Worm (Caenorhabditis elegans): ENCODE data around the gene nas-11.

Gene nas-11

DNA sequence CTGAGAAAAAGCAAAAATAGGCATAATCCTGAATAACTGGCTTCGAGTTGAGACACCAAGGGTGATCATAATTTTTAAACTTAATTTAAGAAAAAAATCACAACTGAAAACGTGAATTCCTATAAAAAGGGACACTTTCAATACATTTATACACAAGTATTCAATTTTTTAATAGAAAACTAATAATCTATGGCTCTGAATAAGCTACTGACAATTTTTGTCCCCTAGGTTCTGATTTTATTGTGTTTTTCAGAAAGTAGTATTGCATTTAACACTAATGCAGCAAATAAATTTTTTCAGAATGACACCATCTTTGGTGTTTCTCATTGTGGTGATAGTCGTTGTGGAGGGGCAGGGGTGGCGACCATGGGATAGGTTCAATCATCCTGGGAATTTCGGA, at the start of gene nas-11:
Gene nas-11 (plus strand): TSS at position 301 of the 400 bp plus-strand sequence.
- no peak for TF ChIP-seq unc-62 (GFP tag; optimal IDR thresholded peaks at IDR 0.05)

DNA sequence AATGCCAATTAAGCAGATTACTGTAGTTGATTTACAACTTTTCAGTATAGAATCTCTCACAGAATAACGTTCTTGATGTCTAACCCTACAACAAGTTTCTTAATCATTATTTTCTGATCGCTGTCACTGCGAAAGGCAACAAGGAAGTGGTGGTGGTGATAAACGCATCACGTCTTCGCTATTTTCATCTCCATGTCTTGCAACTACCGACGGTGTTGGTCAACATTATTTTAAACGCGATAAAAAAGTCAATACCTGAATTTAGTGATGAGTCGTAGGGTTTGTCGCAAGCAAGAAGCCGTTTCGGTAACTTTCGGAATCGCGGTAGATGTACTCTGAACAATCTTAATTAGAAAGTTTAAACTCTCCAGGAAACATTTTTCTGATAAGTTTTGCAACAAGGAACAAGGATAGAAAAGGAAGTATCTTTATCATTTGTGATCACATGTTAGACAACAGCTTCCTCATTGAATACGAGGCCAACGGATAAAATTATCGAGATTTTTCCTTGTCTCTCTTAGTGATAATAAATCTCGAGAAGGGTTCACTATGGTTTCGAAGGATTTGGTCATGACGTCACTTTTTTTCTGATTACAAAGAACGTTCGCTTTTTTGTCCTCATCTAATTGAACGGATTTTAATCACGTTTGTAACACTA, 49.5 kb upstream of the nas-11 start:
- no peak for TF ChIP-seq unc-62 (GFP tag; optimal IDR thresholded peaks at IDR 0.05)

DNA sequence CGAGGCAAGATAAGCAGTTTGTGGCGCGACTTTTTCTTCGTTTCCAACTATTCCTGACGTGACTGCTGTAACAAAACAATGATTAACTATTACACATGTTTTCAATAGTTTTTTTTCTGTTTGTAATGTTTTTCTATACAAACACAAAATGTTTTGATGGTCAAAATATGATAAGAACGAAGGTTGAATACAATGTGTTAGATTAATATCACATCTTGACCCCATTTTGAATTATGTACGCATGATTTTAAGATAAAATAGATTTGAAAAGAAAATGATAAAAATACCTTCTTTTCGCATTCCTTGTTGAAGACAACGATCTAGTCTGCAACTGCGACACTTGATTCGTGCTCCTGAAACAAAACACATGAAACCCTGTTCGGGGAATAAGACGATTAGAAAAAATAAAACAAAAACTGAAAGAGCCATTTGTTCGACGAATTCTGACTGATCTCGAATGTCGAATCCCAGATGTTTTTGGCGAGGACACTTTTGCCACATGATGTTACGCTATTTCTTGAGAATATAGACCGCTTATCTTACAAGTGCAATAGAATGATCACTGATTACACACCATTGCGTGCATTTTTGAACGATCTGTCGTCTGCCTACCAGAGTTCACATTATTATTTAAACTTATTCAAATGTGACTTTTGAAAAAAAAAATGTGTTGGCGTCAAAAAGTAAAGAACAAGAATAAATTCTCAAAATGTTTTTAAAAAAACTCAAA, 48.1 kb upstream of the nas-11 start:
- TF ChIP-seq unc-62 (GFP tag; optimal IDR thresholded peaks at IDR 0.05) = no peak

DNA sequence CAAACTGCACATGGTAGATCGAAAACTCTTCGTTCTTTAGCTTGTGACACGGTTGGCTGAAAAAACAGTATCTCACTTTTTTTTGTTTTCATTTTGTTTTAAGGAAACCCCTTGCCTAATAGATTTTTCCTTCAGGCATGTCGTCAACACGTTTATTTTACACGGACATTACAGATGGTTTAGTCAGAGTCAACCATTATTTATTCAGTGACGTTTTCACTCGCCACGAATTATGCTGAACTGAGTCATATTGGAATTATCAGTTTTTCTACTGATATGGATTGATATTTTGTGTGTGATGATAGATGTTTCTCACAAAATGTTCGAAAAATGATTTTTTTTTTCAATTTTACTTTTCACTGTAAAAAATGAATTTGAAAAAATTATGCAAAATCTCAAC, 45.9 kb upstream of the nas-11 start:
- TF ChIP-seq unc-62 (GFP tag; optimal IDR thresholded peaks at IDR 0.05) = no peak

DNA sequence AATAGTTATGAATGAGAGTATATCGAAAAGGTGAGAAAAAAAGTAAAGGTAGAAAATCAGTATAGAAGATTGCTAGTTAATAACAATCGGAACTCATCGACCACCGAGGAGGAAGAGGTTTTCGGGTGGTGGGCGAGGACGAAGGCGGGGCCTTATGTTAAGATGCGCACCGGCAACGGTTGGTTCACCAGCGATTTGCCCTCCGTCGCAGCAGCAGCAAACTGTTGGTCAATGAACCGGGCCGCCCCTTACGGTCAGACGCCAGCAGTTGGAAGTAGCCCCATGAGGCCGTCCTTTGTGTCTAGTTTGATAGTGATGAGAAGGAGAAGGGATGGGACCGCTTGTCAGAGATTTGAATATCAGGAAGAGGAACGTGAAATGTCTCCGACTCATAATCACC, 44.5 kb upstream of the nas-11 start, which contains the start of gene nhr-137:
Gene nhr-137 (minus strand): TSS at position 101 of the 400 bp plus-strand sequence.
- TF ChIP-seq unc-62 (GFP tag; optimal IDR thresholded peaks at IDR 0.05) = no peak

DNA sequence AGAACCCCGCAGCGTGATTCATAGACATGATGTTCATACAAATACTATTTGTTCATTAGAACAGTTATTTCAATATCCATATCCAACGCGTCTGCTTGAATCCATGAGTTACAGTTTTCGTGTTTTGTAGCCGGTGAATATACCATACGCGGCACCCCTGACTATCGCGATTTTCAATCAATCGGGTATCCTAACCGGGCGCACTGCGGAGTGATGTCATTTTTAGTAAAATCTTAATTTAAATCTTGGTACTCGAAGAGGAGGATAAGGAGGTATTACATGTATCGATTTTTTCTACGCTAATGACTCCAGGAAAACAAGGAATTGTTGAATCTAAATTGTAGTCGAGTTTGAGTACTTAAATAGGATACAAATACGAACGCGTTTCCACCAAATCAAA, 44.0 kb upstream of the nas-11 start:
- TF ChIP-seq unc-62 (GFP tag; optimal IDR thresholded peaks at IDR 0.05) = no peak

DNA sequence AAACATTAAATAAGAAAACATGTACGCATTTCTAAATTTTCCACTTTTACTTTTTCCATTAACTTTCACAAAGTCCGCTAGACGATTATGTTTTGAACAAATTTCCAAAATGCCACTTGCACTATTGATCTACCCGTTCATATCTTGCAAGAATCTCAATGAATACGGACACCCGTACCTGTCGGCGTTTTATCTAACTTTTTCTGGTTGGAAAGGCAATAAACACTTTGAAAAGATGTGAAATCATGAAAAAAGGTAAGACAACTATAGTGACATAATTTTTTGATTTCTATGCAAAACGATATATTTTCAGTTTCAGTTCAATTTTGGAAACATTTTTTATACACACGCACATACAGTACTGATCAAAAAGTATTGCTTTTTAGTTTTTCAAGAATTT, 41.7 kb upstream of the nas-11 start:
- no peak for TF ChIP-seq unc-62 (GFP tag; optimal IDR thresholded peaks at IDR 0.05)

DNA sequence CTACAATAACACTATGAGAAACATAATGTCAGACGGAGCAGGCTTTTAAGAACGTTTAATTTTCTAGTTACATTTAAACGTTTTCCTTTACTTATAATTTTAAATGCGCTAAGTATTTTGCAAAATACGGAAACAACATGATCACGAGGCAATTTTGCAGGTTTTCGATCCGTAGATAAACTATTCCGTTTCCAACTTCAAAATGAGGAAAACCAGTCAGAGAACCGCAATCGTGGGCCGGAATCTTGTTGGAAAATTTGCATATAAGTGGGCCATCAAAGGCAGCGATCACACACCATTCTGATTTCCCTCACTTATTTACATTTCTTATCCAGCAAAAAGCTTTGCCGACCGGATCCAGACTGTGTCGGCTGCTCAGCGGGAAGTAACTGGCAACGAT, 40.9 kb upstream of the nas-11 start, which contains the start of gene col-172:
Gene col-172 (plus strand): TSS at position 301 of the 400 bp plus-strand sequence.
- TF ChIP-seq unc-62 (GFP tag; optimal IDR thresholded peaks at IDR 0.05) = no peak

DNA sequence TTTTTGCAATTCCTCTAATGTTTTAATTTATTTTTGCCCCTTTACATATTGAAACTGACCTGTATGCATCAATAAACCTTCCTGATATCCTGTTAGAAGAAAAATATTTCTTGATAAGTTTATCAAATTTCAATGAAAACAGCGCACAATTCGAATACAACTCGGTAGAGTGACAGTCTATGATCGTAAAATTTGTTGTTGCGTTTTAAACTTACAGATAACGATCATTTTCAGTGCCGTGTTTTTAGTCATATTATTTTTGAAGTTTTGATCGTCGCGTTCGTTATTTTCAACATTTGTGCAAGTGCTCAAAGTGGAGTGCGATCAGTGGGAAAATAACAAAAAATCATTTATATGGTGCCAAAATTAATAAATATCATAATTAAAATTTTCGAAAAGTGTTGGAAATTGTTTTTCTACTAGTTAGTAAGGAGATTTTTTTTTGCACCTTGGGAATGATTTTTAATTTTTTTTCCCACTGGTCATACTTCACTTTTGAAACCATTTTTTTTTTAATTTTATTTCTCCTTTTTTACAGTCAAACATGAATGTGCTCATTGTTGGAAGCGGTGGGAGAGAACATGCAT, 39.0 kb upstream of the nas-11 start, which contains the start of gene F38B6.4:
Gene F38B6.4 (plus strand): TSS at position 537 of the 587 bp plus-strand sequence.
- TF ChIP-seq unc-62 (GFP tag; optimal IDR thresholded peaks at IDR 0.05) = no peak

DNA sequence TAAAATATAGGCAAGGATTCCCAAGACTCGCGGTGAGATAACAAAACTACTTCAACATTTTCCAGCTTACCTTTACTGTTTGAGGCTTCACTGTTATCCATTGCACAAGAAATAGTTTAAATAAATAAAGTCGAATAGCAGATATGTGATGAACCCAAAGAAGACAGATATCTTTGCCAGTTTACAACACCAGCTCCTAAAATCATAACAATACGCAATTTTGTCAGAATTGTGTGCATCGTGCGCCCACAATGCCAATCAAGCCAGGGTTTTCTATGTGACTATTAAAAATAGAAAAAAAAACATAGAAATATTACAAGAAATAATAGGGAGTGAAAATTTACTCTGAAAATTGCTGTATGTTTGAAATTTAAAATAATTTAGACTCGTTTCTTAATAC, 30.7 kb upstream of the nas-11 start, which contains the start of gene F38B6.8:
Gene F38B6.8 (minus strand): TSS at position 101 of the 400 bp plus-strand sequence.
- no peak for TF ChIP-seq unc-62 (GFP tag; optimal IDR thresholded peaks at IDR 0.05)

DNA sequence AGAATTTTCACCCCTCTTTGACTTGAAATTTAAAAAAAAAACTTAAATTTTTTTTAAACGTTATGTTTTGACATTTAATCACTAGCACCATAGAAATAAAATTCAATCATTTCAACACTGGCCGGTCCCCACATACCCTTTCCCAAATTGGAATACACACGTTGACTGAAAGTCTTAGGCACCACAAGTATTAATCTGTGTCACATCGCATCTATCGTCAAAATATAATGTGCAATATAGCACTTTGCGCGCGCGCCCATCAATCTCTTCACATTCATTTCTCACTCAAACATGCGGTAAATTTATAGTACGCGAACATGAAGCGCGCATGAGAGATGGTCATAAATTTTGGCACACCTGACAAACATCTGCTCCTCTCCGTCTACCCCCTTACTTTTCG, 26.0 kb upstream of the nas-11 start:
- no peak for TF ChIP-seq unc-62 (GFP tag; optimal IDR thresholded peaks at IDR 0.05)

DNA sequence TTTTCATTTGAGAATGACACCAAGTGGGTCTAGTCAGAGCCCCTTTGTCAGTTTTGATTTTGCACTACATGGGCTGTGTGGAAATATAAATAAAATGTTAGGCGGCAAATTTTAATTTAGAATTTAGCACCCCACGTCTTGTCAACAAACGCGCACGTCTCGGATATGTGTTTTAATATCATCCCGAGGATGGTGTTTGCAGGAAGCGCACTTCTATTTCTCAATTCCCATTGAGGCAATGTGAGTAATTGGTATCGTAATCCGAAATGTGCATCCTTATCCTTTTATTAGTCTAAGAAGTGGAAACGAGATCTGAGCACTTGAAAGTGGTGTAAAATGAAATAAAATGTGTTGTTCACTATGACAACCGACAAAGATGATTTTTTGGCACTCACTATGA, 25.6 kb upstream of the nas-11 start:
- no peak for TF ChIP-seq unc-62 (GFP tag; optimal IDR thresholded peaks at IDR 0.05)

DNA sequence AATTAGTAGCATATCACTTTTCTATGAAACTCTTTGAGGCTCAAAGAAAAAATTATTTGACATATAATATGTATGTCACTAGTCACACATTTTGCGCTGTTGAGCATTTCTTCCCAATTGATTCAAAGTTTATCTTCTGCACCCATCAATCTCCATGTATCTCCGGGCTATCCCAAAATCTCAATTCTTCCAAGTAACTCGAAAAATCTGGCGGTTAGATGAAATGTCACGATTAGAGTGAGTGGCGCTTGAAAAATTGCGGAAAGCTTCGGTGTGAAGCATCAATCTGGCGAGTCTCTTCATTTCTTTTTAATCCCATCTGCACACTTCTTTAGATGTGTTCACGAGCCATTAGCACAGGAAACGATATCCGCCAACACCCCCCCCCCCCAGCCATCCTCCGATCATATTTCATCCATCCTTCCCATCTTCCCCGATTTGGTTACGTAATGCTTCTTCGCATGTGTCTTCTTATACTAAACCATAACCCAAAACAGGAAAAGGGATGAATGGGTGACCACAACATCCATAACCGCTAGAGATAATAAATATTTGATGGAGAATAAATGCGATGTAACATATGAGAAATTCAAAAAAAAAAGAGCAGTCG, 24.3 kb upstream of the nas-11 start:
- TF ChIP-seq unc-62 (GFP tag; optimal IDR thresholded peaks at IDR 0.05) = no peak

DNA sequence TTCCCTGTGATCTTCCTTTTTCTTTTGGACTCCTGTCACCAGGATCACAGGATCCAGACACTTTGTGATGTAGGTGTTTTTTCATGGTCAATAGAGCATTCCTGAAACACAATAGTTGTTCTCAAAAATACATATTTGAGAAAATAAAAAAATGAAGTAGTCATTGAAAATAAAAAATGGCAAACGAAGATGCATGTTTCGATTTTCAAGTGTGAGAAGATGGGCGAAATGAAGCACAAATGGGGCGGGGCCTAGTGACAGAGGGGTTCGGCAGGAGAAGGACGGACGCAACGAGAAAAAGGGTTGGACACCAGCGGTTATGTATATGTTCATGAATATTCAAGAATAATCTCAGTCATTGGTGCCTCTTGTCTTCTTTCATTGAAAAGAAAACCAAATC, 23.4 kb upstream of the nas-11 start, which contains the start of gene F38B6.6:
Gene F38B6.6 (minus strand): TSS at position 101 of the 400 bp plus-strand sequence.
- TF ChIP-seq unc-62 (GFP tag; optimal IDR thresholded peaks at IDR 0.05) = no peak

DNA sequence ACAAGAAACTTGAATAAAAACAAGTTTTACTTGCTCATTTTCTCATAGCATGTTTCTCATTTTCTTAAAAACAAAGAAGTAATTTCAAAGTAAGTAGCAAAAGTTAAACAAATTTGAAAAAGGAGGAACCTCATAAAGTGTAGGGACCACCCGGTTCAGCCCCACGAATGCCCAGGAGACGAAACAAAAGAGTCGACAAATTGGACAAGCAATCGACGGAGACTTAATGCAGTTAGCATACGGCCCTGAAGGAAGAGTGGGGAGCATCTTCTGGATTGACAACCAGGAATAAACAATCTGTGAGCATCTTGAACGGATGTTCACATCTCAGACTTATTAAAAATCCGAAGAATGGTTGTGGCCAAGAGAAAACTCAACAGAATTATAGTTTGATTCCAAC, 21.7 kb upstream of the nas-11 start:
- no peak for TF ChIP-seq unc-62 (GFP tag; optimal IDR thresholded peaks at IDR 0.05)

DNA sequence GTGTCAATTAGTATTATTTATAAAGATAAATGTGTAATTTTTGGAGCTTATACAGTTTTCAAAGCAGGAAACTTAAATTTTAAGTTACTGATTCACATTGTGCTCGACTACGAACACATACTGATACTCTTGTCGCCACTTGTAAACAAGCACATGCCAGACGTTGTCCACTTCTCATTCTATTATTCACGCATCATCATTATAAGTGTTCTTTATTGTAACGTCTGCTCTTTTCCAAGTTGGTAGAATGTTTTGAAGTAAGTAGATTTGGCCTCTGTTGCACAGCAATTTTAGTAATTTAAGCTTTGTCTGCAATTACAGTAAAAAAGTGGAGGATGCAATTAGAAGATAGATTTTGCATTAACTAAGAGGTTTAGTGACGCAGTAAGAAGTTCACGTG, 20.5 kb upstream of the nas-11 start:
- TF ChIP-seq unc-62 (GFP tag; optimal IDR thresholded peaks at IDR 0.05) = no peak
